Worm (Caenorhabditis elegans): Measurements from ENCODE around the gene mre-11.

DNA sequence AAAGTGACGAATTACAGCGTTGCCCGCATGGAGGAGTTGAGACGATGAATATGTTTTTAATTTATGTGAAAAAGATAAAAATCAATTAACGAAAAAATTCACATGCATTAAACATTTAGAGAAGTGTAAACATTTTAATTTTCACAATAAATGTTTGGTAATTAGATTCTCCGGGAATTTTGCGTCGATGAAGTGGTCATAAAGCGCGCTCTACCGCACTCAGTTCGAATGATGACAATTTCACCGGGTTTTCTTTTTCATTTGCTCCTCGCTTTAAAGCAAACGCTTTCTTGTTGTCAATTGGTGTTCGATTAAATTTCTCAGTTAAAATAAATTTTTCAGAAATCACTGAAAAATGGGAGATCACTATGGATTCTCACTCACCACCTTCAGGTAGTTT, 33.4 kb upstream of the mre-11 start, which contains the start of the genes D1054.1 and pas-2:
- TF ChIP-seq ceh-13 (GFP tag; optimal IDR thresholded peaks at IDR 0.05) (no peak), ets-7 (tag; optimal IDR thresholded peaks at IDR 0.05) (no peak), tbx-11 (GFP tag; IDR thresholded peaks at IDR 0.05) (no peak)
